Worm (Caenorhabditis elegans) whole organism, L2 larva: Measurements from ENCODE around the gene fkb-1.

Experiments
- C34F6.9 ChIP-seq: fragments of 150-350 bp; optimal IDR thresholded peaks from 2 replicates; lab custom pipeline; 2014; ENCODE audit warnings: missing biosample characterization, missing genetic modification characterization
- F13H6.1 ChIP-seq: sonication (generic microtip); optimal IDR thresholded peaks from 2 replicates; lab custom pipeline; 2016; ENCODE audit warnings: missing genetic modification characterization, missing compliant biosample characterization
- Y55F3AM.14 ChIP-seq: fragments of 200-800 bp; sonication (Bioruptor generic); optimal IDR thresholded peaks from 2 replicates; lab custom pipeline; 2018; ENCODE audit warnings: mild to moderate bottlenecking, missing genetic modification characterization, missing compliant biosample characterization
- ZK546.5 ChIP-seq: sonication (generic microtip); optimal IDR thresholded peaks from 2 replicates; lab custom pipeline; 2017; ENCODE audit warnings: missing biosample characterization, missing genetic modification characterization
- alr-1 ChIP-seq: fragments of 150-350 bp; optimal IDR thresholded peaks from 2 replicates; lab custom pipeline; 2014; ENCODE audit warnings: missing biosample characterization, missing genetic modification characterization
- blmp-1 ChIP-seq: sonication (generic microtip); optimal IDR thresholded peaks from 2 replicates; lab custom pipeline; 2017; ENCODE audit warnings: missing genetic modification characterization, mild to moderate bottlenecking, missing compliant biosample characterization, antibody characterized with exemption, moderate library complexity; ENCODE audit not compliant: insufficient read depth
- ceh-16 ChIP-seq: fragments of 150-350 bp; optimal IDR thresholded peaks from 2 replicates; lab custom pipeline; 2014; ENCODE audit warnings: missing biosample characterization, missing genetic modification characterization
- crh-2 ChIP-seq: sonication (generic microtip); optimal IDR thresholded peaks from 2 replicates; lab custom pipeline; 2017; ENCODE audit warnings: missing biosample characterization, missing genetic modification characterization
- elt-1 ChIP-seq: fragments of 150-350 bp; optimal IDR thresholded peaks from 2 replicates; lab custom pipeline; 2014; ENCODE audit warnings: missing biosample characterization, missing genetic modification characterization
- elt-3 ChIP-seq: sonication (generic microtip); optimal IDR thresholded peaks from 2 replicates; lab custom pipeline; 2017; ENCODE audit warnings: missing biosample characterization, missing genetic modification characterization
- fos-1 ChIP-seq: fragments of 150-350 bp; optimal IDR thresholded peaks from 2 replicates; lab custom pipeline; 2014; ENCODE audit warnings: missing biosample characterization, missing genetic modification characterization
- gmeb-1 ChIP-seq: fragments of 150-350 bp; optimal IDR thresholded peaks from 2 replicates; lab custom pipeline; 2014; ENCODE audit warnings: missing biosample characterization, missing genetic modification characterization
- lin-11 ChIP-seq: fragments of 150-350 bp; sonication (generic microtip); optimal IDR thresholded peaks from 2 replicates; lab custom pipeline; 2014; ENCODE audit warnings: missing biosample characterization, missing genetic modification characterization, inconsistent platforms, mixed read lengths
- lin-13 ChIP-seq: fragments of 150-350 bp; optimal IDR thresholded peaks from 2 replicates; lab custom pipeline; 2014; ENCODE audit warnings: missing biosample characterization, missing genetic modification reagents, missing genetic modification characterization
- lin-39 ChIP-seq: fragments of 150-350 bp; optimal IDR thresholded peaks from 2 replicates; lab custom pipeline; 2014; ENCODE audit warnings: missing biosample characterization, missing genetic modification reagents, missing genetic modification characterization
- mab-5 ChIP-seq: fragments of 150-350 bp; optimal IDR thresholded peaks from 2 replicates; lab custom pipeline; 2014; ENCODE audit warnings: missing biosample characterization, missing genetic modification characterization
- mbf-1 ChIP-seq: sonication (generic microtip); optimal IDR thresholded peaks from 2 replicates; lab custom pipeline; 2017; ENCODE audit warnings: missing biosample characterization, missing genetic modification characterization
- mdl-1 ChIP-seq, 2 experiments: fragments of 150-350 bp in 1 of 2; sonication (generic microtip) in 1 of 2; optimal IDR thresholded peaks; 2 replicates each; lab custom pipeline; 2017; ENCODE audit warnings: missing biosample characterization in 2 of 2, missing genetic modification characterization in 2 of 2
- nhr-11 ChIP-seq: fragments of 150-350 bp; optimal IDR thresholded peaks from 2 replicates; lab custom pipeline; 2014; ENCODE audit warnings: missing biosample characterization, missing genetic modification characterization
- nhr-12 ChIP-seq: fragments of 150-350 bp; optimal IDR thresholded peaks from 2 replicates; lab custom pipeline; 2014; ENCODE audit warnings: missing biosample characterization, missing genetic modification characterization
- nhr-129 ChIP-seq: fragments of 150-350 bp; optimal IDR thresholded peaks from 2 replicates; lab custom pipeline; 2014; ENCODE audit warnings: missing biosample characterization, missing genetic modification characterization
- nhr-23 ChIP-seq: fragments of 150-350 bp; optimal IDR thresholded peaks from 2 replicates; lab custom pipeline; 2014; ENCODE audit warnings: missing biosample characterization, missing genetic modification reagents, missing genetic modification characterization
- nhr-25 ChIP-seq: fragments of 150-350 bp; sonication (generic microtip); optimal IDR thresholded peaks from 3 replicates; lab custom pipeline; 2014; ENCODE audit warnings: missing biosample characterization, missing genetic modification characterization
- nhr-6 ChIP-seq: fragments of 150-350 bp; optimal IDR thresholded peaks from 2 replicates; lab custom pipeline; 2014; ENCODE audit warnings: missing biosample characterization, missing genetic modification characterization
- skn-1 ChIP-seq: sonication (generic microtip); optimal IDR thresholded peaks from 2 replicates; lab custom pipeline; 2017; ENCODE audit warnings: missing biosample characterization, missing genetic modification characterization
- sma-3 ChIP-seq: sonication (generic microtip); optimal IDR thresholded peaks from 2 replicates; lab custom pipeline; 2016; ENCODE audit warnings: missing genetic modification reagents, missing genetic modification characterization, missing compliant biosample characterization
- sma-9 ChIP-seq, 2 experiments: fragments of 150-350 bp in 1 of 2; sonication (generic microtip) in 1 of 2; optimal IDR thresholded peaks; 2 replicates each; lab custom pipeline; 2014 to 2016; ENCODE audit warnings: missing genetic modification characterization in 2 of 2, mild to moderate bottlenecking in 1 of 2, missing biosample characterization in 1 of 2, missing compliant biosample characterization in 1 of 2, missing genetic modification reagents in 1 of 2, moderate library complexity in 1 of 2
- snpc-4 ChIP-seq: fragments of 150-350 bp; optimal IDR thresholded peaks from 2 replicates; lab custom pipeline; 2014; ENCODE audit warnings: missing biosample characterization, missing genetic modification characterization
- ztf-1 ChIP-seq: fragments of 200-800 bp; sonication (Bioruptor generic); conservative IDR thresholded peaks from 2 replicates; pipeline ENCODE4 v1.3.6; 2022; ENCODE audit warnings: missing genetic modification characterization, missing compliant biosample characterization
- ztf-11 ChIP-seq: sonication (generic microtip); optimal IDR thresholded peaks from 2 replicates; lab custom pipeline; 2017; ENCODE audit warnings: missing biosample characterization, missing genetic modification characterization

fkb-1 gene

ce11 chrIV:11027560-11027959 is 8.8 kb upstream of the fkb-1 start (continued):
- TF ChIP-seq elt-1 (no peak), ztf-1 (no peak), crh-2 (tag; lab: Kevin White, UChicago) (peak; percentile 95), skn-1 (peak; percentile 51), nhr-11 (tag; lab: Kevin White, UChicago) (no peak), nhr-23 (tag; lab: Kevin White, UChicago) (no peak), lin-13 (GFP tag; lab: Kevin White, UChicago) (peak; percentile 80), nhr-25 (tag; lab: Kevin White, UChicago) (peak; percentile 73), F13H6.1 (peak; percentile 92), nhr-12 (tag; lab: Kevin White, UChicago) (no peak), C34F6.9 (tag; lab: Kevin White, UChicago) (peak; percentile 90), lin-39 (no peak), ZK546.5 (tag; lab: Kevin White, UChicago) (no peak), mab-5 (tag; lab: Kevin White, UChicago) (peak; percentile 42), snpc-4 (tag; lab: Kevin White, UChicago) (peak; percentile 28), sma-9 (GFP tag; optimal IDR thresholded peaks at IDR 0.05; lab: Kevin White, UChicago) (peak; percentile 90), sma-9 (tag; optimal IDR thresholded peaks at IDR 0.05; lab: Kevin White, UChicago) (no peak)

- TF ChIP-seq crh-2 (tag; lab: Kevin White, UChicago) (peak; percentile 19), elt-3 (no peak), sma-3 (GFP tag; lab: Kevin White, UChicago) (no peak), mdl-1 (tag; optimal IDR thresholded peaks at IDR 0.05; lab: Kevin White, UChicago) (no peak), skn-1 (no peak), sma-9 (GFP tag; optimal IDR thresholded peaks at IDR 0.05; lab: Kevin White, UChicago) (peak; percentile 66), sma-9 (tag; optimal IDR thresholded peaks at IDR 0.05; lab: Kevin White, UChicago) (no peak)
- TF ChIP-seq, all 48 proteins: peak for 2
Observed at ce11 chrIV:11029412-11029811, 7.0 kb upstream of the fkb-1 start, which contains the start of gene hrg-5. TSS of gene hrg-5 (minus strand) at chrIV:11029428.

- no peak for TF ChIP-seq crh-2 (tag; lab: Kevin White, UChicago)
- no peak for TF ChIP-seq mab-5 (tag; lab: Kevin White, UChicago)
- TF ChIP-seq ZK546.5 (tag; lab: Kevin White, UChicago), result no peak
- TF ChIP-seq Y55F3AM.14 (GFP tag; lab: Kevin White, UChicago), result no peak
- TF ChIP-seq mbf-1, result no peak
Observed at ce11 chrIV:11030117-11030516, 6.3 kb upstream of the fkb-1 start.

ce11 chrIV:11030893-11031292 is 5.5 kb upstream of the fkb-1 start, which contains the start of gene hrg-4:
TSS of gene hrg-4 (minus strand) at chrIV:11030993.
- TF ChIP-seq lin-13 (GFP tag; lab: Kevin White, UChicago) (no peak), skn-1 (no peak), lin-39 (no peak), elt-3 (no peak), sma-9 (GFP tag; optimal IDR thresholded peaks at IDR 0.05; lab: Kevin White, UChicago) (no peak), sma-9 (tag; optimal IDR thresholded peaks at IDR 0.05; lab: Kevin White, UChicago) (no peak), nhr-11 (tag; lab: Kevin White, UChicago) (no peak)

- TF ChIP-seq nhr-129 (tag; lab: Kevin White, UChicago) (peak; percentile 57), alr-1 (no peak), gmeb-1 (tag; lab: Kevin White, UChicago) (peak; percentile 20), crh-2 (tag; lab: Kevin White, UChicago) (peak; percentile 50), fos-1 (tag; lab: Kevin White, UChicago) (peak; percentile 83)
- TF ChIP-seq, all 48 proteins: peak for 4
Observed at ce11 chrIV:11031640-11032039, 4.7 kb upstream of the fkb-1 start.

- TF ChIP-seq ztf-11 (no peak), ceh-16 (tag; lab: Kevin White, UChicago) (no peak), Y55F3AM.14 (GFP tag; lab: Kevin White, UChicago) (no peak), nhr-12 (tag; lab: Kevin White, UChicago) (no peak), blmp-1 (tag; lab: Kevin White, UChicago) (no peak), lin-11 (tag; lab: Kevin White, UChicago) (no peak), ztf-1 (no peak), mdl-1 (tag; optimal IDR thresholded peaks at IDR 0.05; lab: Kevin White, UChicago) (no peak), nhr-6 (tag; lab: Kevin White, UChicago) (no peak), lin-13 (GFP tag; lab: Kevin White, UChicago) (no peak)
Observed at ce11 chrIV:11032288-11032687, 4.1 kb upstream of the fkb-1 start, which contains the start of gene hrg-6. TSS of gene hrg-6 (plus strand) at chrIV:11032588.
